Fruit fly (Drosophila melanogaster) whole organism, prepupa: ENCODE measurements around the gene CG6607.
A peak's percentile ranks its signal among the peaks of the same experiment; 100 is the strongest.

ENCODE experiments used
- CG10669 ChIP-seq: fragments of 200-800 bp; sonication (Bioruptor generic); optimal IDR thresholded peaks from 3 replicates; lab custom pipeline; 2018; ENCODE audit warnings: missing biosample characterization, mild to moderate bottlenecking, missing genetic modification characterization, moderate library complexity
- CG11762 ChIP-seq: fragments of 200-800 bp; sonication (Bioruptor generic); optimal IDR thresholded peaks from 3 replicates; lab custom pipeline; 2016; ENCODE audit warnings: missing biosample characterization, missing genetic modification characterization; ENCODE audit not compliant: insufficient read depth
- CG11902 ChIP-seq: fragments of 200-800 bp; sonication (Bioruptor generic); optimal IDR thresholded peaks from 3 replicates; lab custom pipeline; 2016; ENCODE audit warnings: missing biosample characterization, missing genetic modification characterization
- CG15336 ChIP-seq: fragments of 200-800 bp; sonication (Bioruptor generic); IDR thresholded peaks from 2 replicates; pipeline ENCODE4 v1.3.6; 2022; ENCODE audit warnings: missing biosample characterization, missing genetic modification characterization
- CG16779 ChIP-seq: fragments of 200-800 bp; sonication (Bioruptor generic); optimal IDR thresholded peaks from 3 replicates; lab custom pipeline; 2017; ENCODE audit warnings: missing biosample characterization, mild to moderate bottlenecking, missing genetic modification characterization
- CG3032 ChIP-seq: fragments of 200-800 bp; optimal IDR thresholded peaks from 2 replicates; lab custom pipeline; 2019; ENCODE audit warnings: missing biosample characterization, mild to moderate bottlenecking, missing genetic modification characterization, moderate library complexity
- CG31627 ChIP-seq: fragments of 200-800 bp; sonication (Bioruptor generic); optimal IDR thresholded peaks from 3 replicates; lab custom pipeline; 2016; ENCODE audit warnings: missing biosample characterization, missing genetic modification characterization
- CG32006 ChIP-seq: fragments of 200-800 bp; sonication (Bioruptor generic); optimal IDR thresholded peaks from 3 replicates; lab custom pipeline; 2017; ENCODE audit warnings: missing biosample characterization, mild to moderate bottlenecking, missing genetic modification characterization
- CG3919 ChIP-seq: fragments of 200-800 bp; sonication (Bioruptor generic); optimal IDR thresholded peaks from 3 replicates; lab custom pipeline; 2016; ENCODE audit warnings: missing biosample characterization, missing genetic modification characterization
- CG4318 ChIP-seq: fragments of 200-800 bp; sonication (Bioruptor generic); optimal IDR thresholded peaks from 3 replicates; lab custom pipeline; 2017; ENCODE audit warnings: missing biosample characterization, mild to moderate bottlenecking, missing genetic modification characterization
- CG6276 ChIP-seq: fragments of 200-800 bp; sonication (Bioruptor generic); optimal IDR thresholded peaks from 2 replicates; lab custom pipeline; 2017; ENCODE audit warnings: missing biosample characterization, mild to moderate bottlenecking, missing genetic modification characterization
- CG6792 ChIP-seq: fragments of 200-800 bp; sonication (Bioruptor generic); optimal IDR thresholded peaks from 3 replicates; lab custom pipeline; 2016; ENCODE audit warnings: missing biosample characterization, missing genetic modification characterization
- CG6808 ChIP-seq: fragments of 200-800 bp; sonication (Bioruptor generic); optimal IDR thresholded peaks from 3 replicates; lab custom pipeline; 2017; ENCODE audit warnings: missing biosample characterization, missing genetic modification characterization, mild to moderate bottlenecking, moderate library complexity, missing genetic modification reagents
- CG6854 ChIP-seq: fragments of 200-800 bp; sonication (Bioruptor generic); optimal IDR thresholded peaks from 2 replicates; lab custom pipeline; 2017; ENCODE audit warnings: missing biosample characterization, mild to moderate bottlenecking, missing genetic modification characterization
- CG7368 ChIP-seq: fragments of 200-800 bp; sonication (Bioruptor generic); optimal IDR thresholded peaks from 3 replicates; lab custom pipeline; 2016; ENCODE audit warnings: missing biosample characterization, missing genetic modification characterization
- CG8319 ChIP-seq: fragments of 200-800 bp; sonication (Bioruptor generic); optimal IDR thresholded peaks from 3 replicates; lab custom pipeline; 2016; ENCODE audit warnings: missing biosample characterization, missing genetic modification characterization
- CG8632 ChIP-seq: fragments of 200-800 bp; sonication (Bioruptor generic); optimal IDR thresholded peaks from 3 replicates; lab custom pipeline; 2016; ENCODE audit warnings: missing biosample characterization, missing genetic modification characterization
- CG9139 ChIP-seq: fragments of 200-800 bp; sonication (Bioruptor generic); optimal IDR thresholded peaks from 3 replicates; lab custom pipeline; 2017; ENCODE audit warnings: missing biosample characterization, mild to moderate bottlenecking, missing genetic modification characterization
- Eip75B ChIP-seq: fragments of 200-800 bp; sonication (Bioruptor generic); optimal IDR thresholded peaks from 3 replicates; lab custom pipeline; 2016; ENCODE audit warnings: missing biosample characterization, missing genetic modification characterization
- Eip78C ChIP-seq: fragments of 200-800 bp; sonication (Bioruptor generic); peaks from one replicate; lab custom pipeline; 2016; ENCODE audit warnings: missing biosample characterization, missing genetic modification characterization
- Eip93F ChIP-seq: fragments of 200-800 bp; sonication (Bioruptor generic); optimal IDR thresholded peaks from 2 replicates; lab custom pipeline; 2016; ENCODE audit warnings: missing biosample characterization, mild to moderate bottlenecking, missing genetic modification characterization
- Ets96B ChIP-seq: fragments of 200-800 bp; optimal IDR thresholded peaks from 2 replicates; lab custom pipeline; 2019; ENCODE audit warnings: missing biosample characterization, mild to moderate bottlenecking, missing genetic modification characterization, moderate library complexity
- Gug ChIP-seq: fragments of 200-800 bp; sonication (Bioruptor generic); IDR thresholded peaks from 2 replicates; pipeline ENCODE4 v1.3.6; 2022; ENCODE audit warnings: missing biosample characterization, missing genetic modification characterization
- Hr38 ChIP-seq: sonication (Bioruptor generic); optimal IDR thresholded peaks from 2 replicates; lab custom pipeline; 2016; ENCODE audit warnings: missing biosample characterization, missing genetic modification characterization
- Hr39 ChIP-seq: fragments of 200-800 bp; sonication (Bioruptor generic); optimal IDR thresholded peaks from 2 replicates; lab custom pipeline; 2016; ENCODE audit warnings: missing biosample characterization, missing genetic modification characterization
- Hr4 ChIP-seq: fragments of 200-800 bp; sonication (Bioruptor generic); optimal IDR thresholded peaks from 3 replicates; lab custom pipeline; 2016; ENCODE audit warnings: missing biosample characterization, missing genetic modification characterization
- Lpt ChIP-seq: fragments of 200-800 bp; sonication (Bioruptor generic); optimal IDR thresholded peaks from 3 replicates; lab custom pipeline; 2016; ENCODE audit warnings: missing biosample characterization, missing genetic modification characterization
- Met ChIP-seq: fragments of 200-800 bp; sonication (Bioruptor generic); optimal IDR thresholded peaks from 3 replicates; lab custom pipeline; 2016; ENCODE audit warnings: missing biosample characterization, missing genetic modification characterization
- OdsH ChIP-seq: fragments of 200-800 bp; sonication (Bioruptor generic); optimal IDR thresholded peaks from 3 replicates; lab custom pipeline; 2016; ENCODE audit warnings: missing biosample characterization, missing genetic modification characterization
- Sox102F ChIP-seq: fragments of 200-800 bp; sonication (Bioruptor generic); optimal IDR thresholded peaks from 2 replicates; lab custom pipeline; 2016; ENCODE audit warnings: missing biosample characterization, mild to moderate bottlenecking, missing genetic modification characterization
- Sox14 ChIP-seq: fragments of 200-800 bp; sonication (Bioruptor generic); optimal IDR thresholded peaks from 3 replicates; lab custom pipeline; 2016; ENCODE audit warnings: missing biosample characterization, missing genetic modification characterization
- Sox15 ChIP-seq: fragments of 200-800 bp; sonication (Bioruptor generic); optimal IDR thresholded peaks from 3 replicates; lab custom pipeline; 2016; ENCODE audit warnings: missing biosample characterization, missing genetic modification characterization
- achi ChIP-seq: fragments of 200-800 bp; sonication (Bioruptor generic); optimal IDR thresholded peaks from 3 replicates; lab custom pipeline; 2016; ENCODE audit warnings: missing biosample characterization, missing genetic modification characterization
- acj6 ChIP-seq: fragments of 200-800 bp; sonication (Bioruptor generic); optimal IDR thresholded peaks from 3 replicates; lab custom pipeline; 2016; ENCODE audit warnings: missing biosample characterization, missing genetic modification characterization
- cyc ChIP-seq: fragments of 200-800 bp; sonication (Bioruptor generic); optimal IDR thresholded peaks from 3 replicates; lab custom pipeline; 2016; ENCODE audit warnings: missing biosample characterization, missing genetic modification characterization
- dac ChIP-seq: fragments of 200-800 bp; sonication (Bioruptor generic); optimal IDR thresholded peaks from 2 replicates; lab custom pipeline; 2017; ENCODE audit warnings: missing biosample characterization, mild to moderate bottlenecking, missing genetic modification characterization
- dsx ChIP-seq: fragments of 200-800 bp; optimal IDR thresholded peaks from 3 replicates; lab custom pipeline; 2019; ENCODE audit warnings: missing biosample characterization, mild to moderate bottlenecking, missing genetic modification characterization, moderate library complexity; ENCODE audit not compliant: poor library complexity, severe bottlenecking
- esn ChIP-seq: fragments of 200-800 bp; sonication (Bioruptor generic); optimal IDR thresholded peaks from 2 replicates; lab custom pipeline; 2016; ENCODE audit warnings: missing biosample characterization, mild to moderate bottlenecking, missing genetic modification characterization, moderate library complexity
- fd59A ChIP-seq: fragments of 200-800 bp; sonication (Bioruptor generic); optimal IDR thresholded peaks from 2 replicates; lab custom pipeline; 2017; ENCODE audit warnings: missing biosample characterization, mild to moderate bottlenecking, missing genetic modification characterization, missing genetic modification reagents
- fd85E ChIP-seq: fragments of 200-800 bp; sonication (Bioruptor generic); optimal IDR thresholded peaks from 3 replicates; lab custom pipeline; 2016; ENCODE audit warnings: missing biosample characterization, missing genetic modification characterization
- fkh ChIP-seq: fragments of 200-800 bp; sonication (Bioruptor generic); optimal IDR thresholded peaks from 3 replicates; lab custom pipeline; 2017; ENCODE audit warnings: missing biosample characterization, mild to moderate bottlenecking, missing genetic modification characterization, moderate library complexity
- lz ChIP-seq: fragments of 200-800 bp; sonication (Bioruptor generic); optimal IDR thresholded peaks from 3 replicates; lab custom pipeline; 2016; ENCODE audit warnings: missing biosample characterization, missing genetic modification characterization
- pdm3 ChIP-seq: fragments of 200-800 bp; sonication (Bioruptor generic); optimal IDR thresholded peaks from 3 replicates; lab custom pipeline; 2016; ENCODE audit warnings: missing biosample characterization, missing genetic modification characterization
- spab ChIP-seq: fragments of 200-800 bp; sonication (Bioruptor generic); optimal IDR thresholded peaks from 2 replicates; lab custom pipeline; 2017; ENCODE audit warnings: missing biosample characterization, mild to moderate bottlenecking, missing genetic modification characterization, missing genetic modification reagents
- svp ChIP-seq: fragments of 200-800 bp; sonication (Bioruptor generic); peaks from one replicate; lab custom pipeline; 2016; ENCODE audit warnings: missing biosample characterization, missing genetic modification characterization
- topi ChIP-seq: fragments of 200-800 bp; sonication (Bioruptor generic); optimal IDR thresholded peaks from 3 replicates; lab custom pipeline; 2016; ENCODE audit warnings: missing biosample characterization, missing genetic modification characterization
- vri ChIP-seq: fragments of 200-800 bp; sonication (Bioruptor generic); optimal IDR thresholded peaks from 3 replicates; lab custom pipeline; 2016; ENCODE audit warnings: missing biosample characterization, mild to moderate bottlenecking, missing genetic modification characterization

Gene CG6607

dm6 chr3R:24567427-24567771 lies 39.6 kb downstream of the CG6607 start (continued):
- TF ChIP-seq CG3032 (tag; lab: Kevin White, UChicago), result no peak
- peak; percentile 66 for TF ChIP-seq svp (GFP tag; lab: Kevin White, UChicago)
- TF ChIP-seq Hr39 (GFP tag; lab: Kevin White, UChicago), result peak; percentile 67
- peak; percentile 34 for TF ChIP-seq Sox15 (GFP tag; lab: Kevin White, UChicago)
- peak; percentile 35 for TF ChIP-seq CG4318 (GFP tag; lab: Kevin White, UChicago)
- peak; percentile 56 for TF ChIP-seq topi (GFP tag; lab: Kevin White, UChicago)
- no peak for TF ChIP-seq dsx (GFP tag; lab: Kevin White, UChicago)
- peak; percentile 56 for TF ChIP-seq Eip75B (GFP tag; lab: Kevin White, UChicago)
- no peak for TF ChIP-seq Sox102F (GFP tag; lab: Kevin White, UChicago)
- TF ChIP-seq Met, result peak; percentile 42
- peak; percentile 60 for TF ChIP-seq OdsH
- TF ChIP-seq Hr4, result peak; percentile 70
- peak; percentile 49 for TF ChIP-seq CG8632 (GFP tag; lab: Kevin White, UChicago)
- peak; percentile 21 for TF ChIP-seq lz (GFP tag; lab: Kevin White, UChicago)
- peak; percentile 59 for TF ChIP-seq CG32006 (GFP tag; lab: Kevin White, UChicago)
- TF ChIP-seq fkh (GFP tag; lab: Kevin White, UChicago), result peak; percentile 26
- no peak for TF ChIP-seq CG10669 (GFP tag; lab: Kevin White, UChicago)
- peak; percentile 43 for TF ChIP-seq achi
- TF ChIP-seq Ets96B (tag; lab: Kevin White, UChicago), result peak; percentile 20
- peak; percentile 33 for TF ChIP-seq CG11902 (GFP tag; lab: Kevin White, UChicago)
- no peak for TF ChIP-seq CG7368
- TF ChIP-seq CG31627 (GFP tag; lab: Kevin White, UChicago), result peak; percentile 66
- TF ChIP-seq CG15336 (GFP tag; lab: Robert Waterston, UW), result peak; percentile 83
- TF ChIP-seq pdm3 (GFP tag; lab: Kevin White, UChicago), result peak; percentile 61
- TF ChIP-seq Sox14 (GFP tag; lab: Kevin White, UChicago), result peak; percentile 55
- TF ChIP-seq vri (GFP tag; lab: Kevin White, UChicago), result peak; percentile 56
- no peak for TF ChIP-seq CG9139 (GFP tag; lab: Kevin White, UChicago)
- peak; percentile 15 for TF ChIP-seq dac (GFP tag; lab: Kevin White, UChicago)
- TF ChIP-seq CG3919, result peak; percentile 61
- peak; percentile 61 for TF ChIP-seq acj6
- TF ChIP-seq Eip93F (GFP tag; lab: Kevin White, UChicago), result no peak
- no peak for TF ChIP-seq fd59A (GFP tag; lab: Kevin White, UChicago)
- TF ChIP-seq CG6276 (GFP tag; lab: Kevin White, UChicago), result peak; percentile 45
- peak; percentile 45 for TF ChIP-seq CG6792
- no peak for TF ChIP-seq spab
- TF ChIP-seq Lpt (GFP tag; lab: Kevin White, UChicago), result peak; percentile 13
- TF ChIP-seq CG8319 (GFP tag; lab: Kevin White, UChicago), result no peak
- TF ChIP-seq CG6854 (GFP tag; lab: Kevin White, UChicago), result no peak

- no peak for TF ChIP-seq fd85E (GFP tag; lab: Kevin White, UChicago)
- no peak for TF ChIP-seq fkh (GFP tag; lab: Kevin White, UChicago)
- TF ChIP-seq CG10669 (GFP tag; lab: Kevin White, UChicago), result no peak
- no peak for TF ChIP-seq spab
- TF ChIP-seq cyc (GFP tag; lab: Kevin White, UChicago), result no peak
- no peak for TF ChIP-seq CG8319 (GFP tag; lab: Kevin White, UChicago)
- peak; percentile 33 for TF ChIP-seq Eip78C (GFP tag; lab: Kevin White, UChicago)
- peak; percentile 3 for TF ChIP-seq Met
- TF ChIP-seq CG6808 (GFP tag; lab: Kevin White, UChicago), result no peak
- TF ChIP-seq CG7368, result no peak
- TF ChIP-seq fd59A (GFP tag; lab: Kevin White, UChicago), result no peak
- no peak for TF ChIP-seq acj6
- peak; percentile 9 for TF ChIP-seq esn (GFP tag; lab: Kevin White, UChicago)
- TF ChIP-seq svp (GFP tag; lab: Kevin White, UChicago), result peak; percentile 94
- TF ChIP-seq CG16779, result no peak
- TF ChIP-seq Sox14 (GFP tag; lab: Kevin White, UChicago), result peak; percentile 2
- no peak for TF ChIP-seq CG11762 (GFP tag; lab: Kevin White, UChicago)
- no peak for TF ChIP-seq CG8632 (GFP tag; lab: Kevin White, UChicago)
- peak; percentile 77 for TF ChIP-seq Eip93F (GFP tag; lab: Kevin White, UChicago)
- TF ChIP-seq Hr38 (GFP tag; lab: Kevin White, UChicago), result no peak
- TF ChIP-seq vri (GFP tag; lab: Kevin White, UChicago), result peak; percentile 75
- TF ChIP-seq Gug (GFP tag; lab: Robert Waterston, UW), result no peak
- no peak for TF ChIP-seq Ets96B (tag; lab: Kevin White, UChicago)
These were observed 40.5 kb downstream of the CG6607 start for dm6 chr3R:24568251-24568932.
